In genomic region chrV:13468190-13468765, ce11 we compare ENCODE assay signal across 2 worm cellular contexts.
A peak's percentile ranks its signal among the peaks of the same experiment; 100 is the strongest.
TF ChIP-seq lines count a peak whose summit lies in the region.

Gene F25H9.6 (minus strand): TSS chrV:13468361.
Gene F25H9.7 (plus strand): TSS chrV:13468376.

TF ChIP-seq in whole organism, L4 larva, 104 proteins besides CTCF, POLR2A, EP300 and RAD21 (continued from another document):
- TF ChIP-seq nhr-25 (tag; optimal IDR thresholded peaks at IDR 0.05; lab: Kevin White, UChicago; ENCODE audit: borderline replicate concordance, insufficient read depth), result no peak
- peak; percentile 78; the same call in 1 of the 2 replicates for TF ChIP-seq D1046.2 (GFP tag; IDR thresholded peaks at IDR 0.05; lab: Robert Waterston, UW)
- no peak for TF ChIP-seq saeg-2 (GFP tag; IDR thresholded peaks at IDR 0.05; lab: Robert Waterston, UW)
- TF ChIP-seq mdt-29 (GFP tag; IDR thresholded peaks at IDR 0.05; lab: Robert Waterston, UW), result peak; percentile 69; the same call in 1 of the 2 replicates
- TF ChIP-seq daf-12 (tag; optimal IDR thresholded peaks at IDR 0.05; lab: Kevin White, UChicago), result no peak
- peak; percentile 93 for TF ChIP-seq dmd-6 (GFP tag; IDR thresholded peaks at IDR 0.05; lab: Robert Waterston, UW)
- TF ChIP-seq Y75B8A.6 (GFP tag; IDR thresholded peaks at IDR 0.05; lab: Robert Waterston, UW), result no peak
- peak; percentile 97 for TF ChIP-seq unc-130 (GFP tag; optimal IDR thresholded peaks at IDR 0.05; lab: Kevin White, UChicago)
- peak; percentile 53 for TF ChIP-seq spr-3 (GFP tag; optimal IDR thresholded peaks at IDR 0.05; lab: Kevin White, UChicago)
- peak; percentile 44 for TF ChIP-seq F10B5.3 (tag; optimal IDR thresholded peaks at IDR 0.05; lab: Kevin White, UChicago)
- TF ChIP-seq hif-1 (tag; optimal IDR thresholded peaks at IDR 0.05; lab: Kevin White, UChicago), result peak; percentile 2 to 96
- no peak for TF ChIP-seq F26F4.8 (GFP tag; conservative IDR thresholded peaks at IDR 0.05; lab: Robert Waterston, UW)
- peak; percentile 100 for TF ChIP-seq mes-2 (tag; optimal IDR thresholded peaks at IDR 0.05; lab: Kevin White, UChicago; ENCODE audit: poor library complexity, severe bottlenecking)
- TF ChIP-seq F49E8.2 (tag; optimal IDR thresholded peaks at IDR 0.05; lab: Kevin White, UChicago; ENCODE audit: borderline replicate concordance), result peak; percentile 79
- peak; percentile 57; the same call in 1 of the 2 replicates for TF ChIP-seq vab-7 (GFP tag; IDR thresholded peaks at IDR 0.05; lab: Robert Waterston, UW)
- TF ChIP-seq ztf-11 (tag; optimal IDR thresholded peaks at IDR 0.05; lab: Kevin White, UChicago), result no peak
- TF ChIP-seq sdz-12 (GFP tag; optimal IDR thresholded peaks at IDR 0.05; lab: Kevin White, UChicago), result peak; percentile 93
- TF ChIP-seq daf-16 (GFP tag; optimal IDR thresholded peaks at IDR 0.05; lab: Kevin White, UChicago), result peak; percentile 43 to 86
- TF ChIP-seq daf-16 (tag; optimal IDR thresholded peaks at IDR 0.05; lab: Kevin White, UChicago), result peak; percentile 29
- peak; percentile 83 for TF ChIP-seq ceh-20 (GFP tag; IDR thresholded peaks at IDR 0.05; lab: Robert Waterston, UW)
- no peak for TF ChIP-seq fos-1 (tag; optimal IDR thresholded peaks at IDR 0.05; lab: Kevin White, UChicago)
- TF ChIP-seq pqm-1 (tag; optimal IDR thresholded peaks at IDR 0.05; lab: Kevin White, UChicago), result no peak
- peak; percentile 81 for TF ChIP-seq dve-1 (tag; optimal IDR thresholded peaks at IDR 0.05; lab: Kevin White, UChicago; ENCODE audit: insufficient read depth)
- TF ChIP-seq fkh-10 (GFP tag; optimal IDR thresholded peaks at IDR 0.05; lab: Kevin White, UChicago), result no peak
- TF ChIP-seq T20F7.1 (GFP tag; optimal IDR thresholded peaks at IDR 0.05; lab: Kevin White, UChicago), result peak; percentile 78
- TF ChIP-seq tag-97 (GFP tag; IDR thresholded peaks at IDR 0.05; lab: Robert Waterston, UW), result peak; percentile 90; the same call in 1 of the 2 replicates
- peak; percentile 54 for TF ChIP-seq nhr-11 (tag; optimal IDR thresholded peaks at IDR 0.05; lab: Kevin White, UChicago)
- no peak for TF ChIP-seq lin-39 (tag; optimal IDR thresholded peaks at IDR 0.05; lab: Kevin White, UChicago)
- peak; percentile 88 for TF ChIP-seq duxl-1 (tag; optimal IDR thresholded peaks at IDR 0.05; lab: Kevin White, UChicago; ENCODE audit: poor library complexity)
- TF ChIP-seq Y105C5A.15 (GFP tag; IDR thresholded peaks at IDR 0.05; lab: Robert Waterston, UW), result no peak
- TF ChIP-seq nhr-237 (tag; optimal IDR thresholded peaks at IDR 0.05; lab: Kevin White, UChicago), result no peak
- peak; percentile 94 for TF ChIP-seq Y48G9A.11 (GFP tag; IDR thresholded peaks at IDR 0.05; lab: Robert Waterston, UW)
- peak; percentile 48 for TF ChIP-seq nhr-102 (tag; optimal IDR thresholded peaks at IDR 0.05; lab: Kevin White, UChicago)
- TF ChIP-seq mxl-3 (GFP tag; optimal IDR thresholded peaks at IDR 0.05; lab: Kevin White, UChicago), result peak; percentile 71
- peak; percentile 79; the same call in 1 of the 2 replicates for TF ChIP-seq tra-1 (GFP tag; IDR thresholded peaks at IDR 0.05; lab: Robert Waterston, UW)
- TF ChIP-seq madf-5 (GFP tag; IDR thresholded peaks at IDR 0.05; lab: Robert Waterston, UW), result peak in 1 of 2 experiments; percentile 40; a peak in 1 of 4 replicates
- TF ChIP-seq ces-1 (GFP tag; optimal IDR thresholded peaks at IDR 0.05; lab: Kevin White, UChicago), result no peak
- no peak for TF ChIP-seq lin-15B (tag; optimal IDR thresholded peaks at IDR 0.05; lab: Kevin White, UChicago)
- no peak for TF ChIP-seq ctbp-1 (GFP tag; IDR thresholded peaks at IDR 0.05; lab: Robert Waterston, UW)
- TF ChIP-seq lir-3 (tag; optimal IDR thresholded peaks at IDR 0.05; lab: Kevin White, UChicago), result peak; percentile 1
- TF ChIP-seq skn-1 (tag; optimal IDR thresholded peaks at IDR 0.05; lab: Kevin White, UChicago), result no peak
- peak; percentile 45 for TF ChIP-seq gei-8 (GFP tag; optimal IDR thresholded peaks at IDR 0.05; lab: Kevin White, UChicago)
- TF ChIP-seq lin-29 (GFP tag; IDR thresholded peaks at IDR 0.05; lab: Robert Waterston, UW), result no peak
- TF ChIP-seq hmg-1.1 (GFP tag; IDR thresholded peaks at IDR 0.05; lab: Robert Waterston, UW), result peak; percentile 50; the same call in 1 of the 2 replicates
- TF ChIP-seq cey-2 (tag; optimal IDR thresholded peaks at IDR 0.05; lab: Kevin White, UChicago; ENCODE audit: borderline replicate concordance, insufficient read depth), result no peak
- no peak for TF ChIP-seq nhr-76 (tag; optimal IDR thresholded peaks at IDR 0.05; lab: Kevin White, UChicago)
- no peak for TF ChIP-seq nhr-41 (GFP tag; IDR thresholded peaks at IDR 0.05; lab: Robert Waterston, UW)

TF ChIP-seq in whole organism, late embryonic, 69 proteins besides CTCF, POLR2A, EP300 and RAD21 (continued from another document):
- TF ChIP-seq pha-4 (tag; optimal IDR thresholded peaks at IDR 0.05; lab: Kevin White, UChicago), result no peak
- peak; percentile 98 for TF ChIP-seq ceh-31 (tag; optimal IDR thresholded peaks at IDR 0.05; lab: Kevin White, UChicago)
- peak; percentile 68 for TF ChIP-seq hlh-30 (tag; optimal IDR thresholded peaks at IDR 0.05; lab: Kevin White, UChicago; ENCODE audit: insufficient read depth)
